Worm (Caenorhabditis elegans): ENCODE data around the gene srh-130.

The srh-130 gene

ce11 chrV:5144541-5144940 is 6.4 kb upstream of the srh-130 start, which contains the start of gene F14F9.2:
F14F9.2 (plus strand) TSS chrV:5144841.
- no peak for TF ChIP-seq F49E8.2 (tag; optimal IDR thresholded peaks at IDR 0.05; ENCODE audit: borderline replicate concordance)
- TF ChIP-seq nhr-11 (tag; optimal IDR thresholded peaks at IDR 0.05), result no peak
- no peak for TF ChIP-seq mdl-1 (tag; optimal IDR thresholded peaks at IDR 0.05)
- TF ChIP-seq unc-39 (tag; optimal IDR thresholded peaks at IDR 0.05), result no peak

- TF ChIP-seq F26F4.8 (GFP tag; conservative IDR thresholded peaks at IDR 0.05), result no peak
- TF ChIP-seq lim-7 (GFP tag; IDR thresholded peaks at IDR 0.05), result no peak
- no peak for TF ChIP-seq tag-97 (GFP tag; IDR thresholded peaks at IDR 0.05)
- TF ChIP-seq madf-9 (GFP tag; conservative IDR thresholded peaks at IDR 0.05), result no peak
- no peak for TF ChIP-seq nhr-6 (tag; optimal IDR thresholded peaks at IDR 0.05)
- TF ChIP-seq ztf-7 (tag; optimal IDR thresholded peaks at IDR 0.05), result no peak
- TF ChIP-seq pha-4 (GFP tag; IDR thresholded peaks at IDR 0.05), result no peak
- no peak for TF ChIP-seq pha-4 (tag; optimal IDR thresholded peaks at IDR 0.05)
Measured at ce11 chrV:5146394-5146793, 4.6 kb upstream of the srh-130 start, which contains the start of gene F14F9.6. F14F9.6 (minus strand) TSS chrV:5146494.

- no peak for TF ChIP-seq lir-3 (tag; optimal IDR thresholded peaks at IDR 0.05)
- TF ChIP-seq pha-4 (GFP tag; IDR thresholded peaks at IDR 0.05), result no peak
- no peak for TF ChIP-seq pha-4 (tag; optimal IDR thresholded peaks at IDR 0.05)
- TF ChIP-seq aly-2 (tag; optimal IDR thresholded peaks at IDR 0.05), result no peak
- TF ChIP-seq nhr-6 (tag; optimal IDR thresholded peaks at IDR 0.05), result no peak
- TF ChIP-seq nhr-102 (tag; optimal IDR thresholded peaks at IDR 0.05), result no peak
- TF ChIP-seq ceh-82 (tag; optimal IDR thresholded peaks at IDR 0.05), result no peak
- TF ChIP-seq nhr-76 (tag; optimal IDR thresholded peaks at IDR 0.05), result no peak
Measured at ce11 chrV:5155516-5155915, 4.5 kb downstream of the srh-130 start, which contains the start of gene srx-38. srx-38 (minus strand) TSS chrV:5155616.

ce11 chrV:5157660-5158059 is 6.7 kb downstream of the srh-130 start, which contains the start of gene srx-39:
srx-39 (minus strand) TSS chrV:5157760.
- TF ChIP-seq nhr-25 (tag; optimal IDR thresholded peaks at IDR 0.05; ENCODE audit: borderline replicate concordance, insufficient read depth) (no peak), lim-7 (GFP tag; IDR thresholded peaks at IDR 0.05) (no peak), lin-1 (GFP tag; IDR thresholded peaks at IDR 0.05) (no peak), nhr-111 (GFP tag; optimal IDR thresholded peaks at IDR 0.05) (no peak), ZK546.5 (tag; optimal IDR thresholded peaks at IDR 0.05) (no peak), lir-3 (tag; optimal IDR thresholded peaks at IDR 0.05) (no peak), dmd-8 (GFP tag; IDR thresholded peaks at IDR 0.05) (no peak), T26A8.4 (GFP tag; IDR thresholded peaks at IDR 0.05) (no peak)

- TF ChIP-seq php-3 (GFP tag; IDR thresholded peaks at IDR 0.05) (no peak), lim-7 (GFP tag; IDR thresholded peaks at IDR 0.05) (0 out of 2 replicates have a peak, but pooled peaks have one; percentile 8), rbr-2 (tag; optimal IDR thresholded peaks at IDR 0.05) (no peak), saeg-2 (GFP tag; IDR thresholded peaks at IDR 0.05) (no peak)
Measured at ce11 chrV:5158302-5158701, 7.3 kb downstream of the srh-130 start, which contains the start of gene abu-15. abu-15 (plus strand) TSS chrV:5158602.

ce11 chrV:5161792-5162191 is 10.8 kb downstream of the srh-130 start, which contains the start of gene abu-6:
abu-6 (minus strand) TSS chrV:5161892.
- TF ChIP-seq mdt-29 (GFP tag; IDR thresholded peaks at IDR 0.05) (no peak), egl-43 (GFP tag; IDR thresholded peaks at IDR 0.05) (no peak), ceh-20 (GFP tag; IDR thresholded peaks at IDR 0.05) (no peak), hmg-1.1 (GFP tag; IDR thresholded peaks at IDR 0.05) (no peak), zfp-2 (tag; optimal IDR thresholded peaks at IDR 0.05) (no peak), ama-1 (optimal IDR thresholded peaks at IDR 0.05) (no peak)
